Fruit fly (Drosophila melanogaster): ENCODE data around the gene CG17726.
A peak's percentile ranks its signal among the peaks of the same experiment; 100 is the strongest.

Gene CG17726

DNA sequence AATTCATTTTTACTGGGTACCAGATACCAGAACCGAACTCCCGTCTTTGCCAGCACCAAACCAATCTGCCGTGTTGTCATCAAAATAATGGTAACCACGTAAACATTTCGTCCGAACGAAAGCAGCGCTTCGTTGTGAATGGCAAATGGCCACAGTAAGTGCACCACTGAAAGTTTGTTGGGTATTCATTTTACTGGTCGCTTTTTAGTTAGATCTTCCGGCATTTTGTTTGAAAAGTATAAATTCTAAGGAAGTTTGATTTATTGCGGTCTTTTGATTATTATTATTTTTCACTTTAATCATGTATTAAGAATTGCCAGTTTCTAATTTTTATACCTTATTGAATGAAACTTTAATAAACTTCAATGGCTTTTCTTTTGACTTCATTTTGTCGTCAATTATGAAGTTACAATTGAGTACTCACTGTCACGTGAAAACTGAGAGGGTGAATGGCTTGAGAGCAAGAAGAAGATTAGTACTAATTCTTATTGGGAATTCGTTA lies 12.1 kb upstream of the CG17726 start, which contains the start of gene ZnT86D (continued):
- TF ChIP-seq Dip3 (GFP tag; optimal IDR thresholded peaks at IDR 0.05) (peak; percentile 44), Oli (tag; optimal IDR thresholded peaks at IDR 0.05) (peak; percentile 44), CG17361 (GFP tag; IDR thresholded peaks at IDR 0.05) (peak; percentile 84), ato (GFP tag; IDR thresholded peaks at IDR 0.05; ENCODE audit: partially characterized antibody) (no peak), CG9727 (GFP tag; optimal IDR thresholded peaks at IDR 0.05) (peak; percentile 55), CG18599 (GFP tag; optimal IDR thresholded peaks at IDR 0.05) (peak; percentile 78), CG14965 (GFP tag; optimal IDR thresholded peaks at IDR 0.05; ENCODE audit: borderline replicate concordance) (no peak), gcm2 (GFP tag; optimal IDR thresholded peaks at IDR 0.05) (no peak), CG17328 (GFP tag; IDR thresholded peaks at IDR 0.05) (no peak), sisA (GFP tag; IDR thresholded peaks at IDR 0.05) (peak; percentile 35; the same call in 1 of the 2 replicates), CG4820 (GFP tag; optimal IDR thresholded peaks at IDR 0.05) (peak; percentile 77), CG4360 (GFP tag; IDR thresholded peaks at IDR 0.05) (no peak), ab (GFP tag; optimal IDR thresholded peaks at IDR 0.05) (no peak), CG1529 (GFP tag; optimal IDR thresholded peaks at IDR 0.05) (peak; percentile 20), abd-A (tag; optimal IDR thresholded peaks at IDR 0.05) (no peak), MESR4 (GFP tag; optimal IDR thresholded peaks at IDR 0.05) (peak; percentile 55), CG1603 (tag; optimal IDR thresholded peaks at IDR 0.05) (peak; percentile 26), dysf (GFP tag; IDR thresholded peaks at IDR 0.05) (peak; percentile 63; the same call in 2 of the 3 replicates), twi (tag; optimal IDR thresholded peaks at IDR 0.05) (peak; percentile 29), CG2120 (GFP tag; optimal IDR thresholded peaks at IDR 0.05) (peak; percentile 88), Nf-YB (GFP tag; optimal IDR thresholded peaks at IDR 0.05) (peak; percentile 45), CG13424 (tag; optimal IDR thresholded peaks at IDR 0.05) (peak; percentile 79), trem (tag; optimal IDR thresholded peaks at IDR 0.05) (peak; percentile 44), CG8388 (GFP tag; optimal IDR thresholded peaks at IDR 0.05) (peak; percentile 39), bowl (GFP tag; IDR thresholded peaks at IDR 0.05) (no peak), mld (GFP tag; IDR thresholded peaks at IDR 0.05; ENCODE audit: partially characterized antibody) (no peak), tup (GFP tag; optimal IDR thresholded peaks at IDR 0.05) (no peak), cato (GFP tag; optimal IDR thresholded peaks at IDR 0.05; ENCODE audit: borderline replicate concordance) (no peak), Vsx1 (GFP tag; optimal IDR thresholded peaks at IDR 0.05) (peak; percentile 29), fd3F (GFP tag; optimal IDR thresholded peaks at IDR 0.05) (peak; percentile 35), slp2 (GFP tag; optimal IDR thresholded peaks at IDR 0.05) (peak; percentile 35), CG15073 (GFP tag; optimal IDR thresholded peaks at IDR 0.05) (no peak), knrl (GFP tag; IDR thresholded peaks at IDR 0.05; ENCODE audit: partially characterized antibody) (no peak), CG7963 (GFP tag; IDR thresholded peaks at IDR 0.05; ENCODE audit: partially characterized antibody) (no peak), CG15011 (GFP tag; optimal IDR thresholded peaks at IDR 0.05) (peak; percentile 21), gcm (GFP tag; optimal IDR thresholded peaks at IDR 0.05) (peak; percentile 26), ftz-f1 (GFP tag; optimal IDR thresholded peaks at IDR 0.05) (no peak), NC2β (GFP tag; optimal IDR thresholded peaks at IDR 0.05) (peak; percentile 68), Dad (GFP tag; optimal IDR thresholded peaks at IDR 0.05) (peak; percentile 19), peb (GFP tag; IDR thresholded peaks at IDR 0.05) (no peak), CG7987 (GFP tag; optimal IDR thresholded peaks at IDR 0.05) (peak; percentile 4), eyg (GFP tag; optimal IDR thresholded peaks at IDR 0.05) (peak; percentile 27), lola (GFP tag; optimal IDR thresholded peaks at IDR 0.05) (peak in 1 of 3 experiments; percentile 46), Hand (GFP tag; optimal IDR thresholded peaks at IDR 0.05) (peak; percentile 15), cad (GFP tag; optimal IDR thresholded peaks at IDR 0.05) (no peak), CG8765 (GFP tag; IDR thresholded peaks at IDR 0.05) (no peak), TFAM (GFP tag; optimal IDR thresholded peaks at IDR 0.05) (no peak), CG30020 (tag; optimal IDR thresholded peaks at IDR 0.05) (peak; percentile 47), CG30403 (GFP tag; optimal IDR thresholded peaks at IDR 0.05) (peak; percentile 59), ase (GFP tag; IDR thresholded peaks at IDR 0.05) (no peak)

Measured in whole organism, embryonic.